Worm (Caenorhabditis elegans) whole organism, L1 larva: ENCODE measurements around the gene chmp-7.

ENCODE experiments used
- C04F5.9 ChIP-seq: sonication (generic microtip); optimal IDR thresholded peaks from 2 replicates; lab custom pipeline; 2016; ENCODE audit warnings: missing genetic modification characterization, missing compliant biosample characterization
- C16A3.4 ChIP-seq: fragments of 150-350 bp; optimal IDR thresholded peaks from 2 replicates; lab custom pipeline; 2014; ENCODE audit warnings: missing biosample characterization, missing genetic modification characterization
- C34B4.2 ChIP-seq: sonication (generic microtip); optimal IDR thresholded peaks from 2 replicates; lab custom pipeline; 2017; ENCODE audit warnings: mild to moderate bottlenecking, missing genetic modification characterization, missing compliant biosample characterization
- Y116A8C.19 ChIP-seq: sonication (generic microtip); optimal IDR thresholded peaks from 2 replicates; lab custom pipeline; 2016; ENCODE audit warnings: missing compliant biosample characterization, missing genetic modification characterization, borderline replicate concordance
- alr-1 ChIP-seq: fragments of 200-800 bp; sonication (Bioruptor generic); optimal IDR thresholded peaks from 2 replicates; lab custom pipeline; 2018; ENCODE audit warnings: borderline replicate concordance, mild to moderate bottlenecking, missing genetic modification characterization, missing compliant biosample characterization
- aly-2 ChIP-seq: fragments of 150-350 bp; optimal IDR thresholded peaks from 2 replicates; lab custom pipeline; 2014; ENCODE audit warnings: missing biosample characterization, missing genetic modification characterization
- ama-1 ChIP-seq: fragments of 150-350 bp; optimal IDR thresholded peaks from 2 replicates; lab custom pipeline; 2014
- ceh-82 ChIP-seq, 3 experiments: fragments of 150-350 bp in 1 of 3; sonication (generic microtip) in 2 of 3; optimal IDR thresholded peaks; 2 replicates each; lab custom pipeline; 2014 to 2017; ENCODE audit warnings: missing biosample characterization in 3 of 3, missing genetic modification characterization in 3 of 3
- ceh-88 ChIP-seq: fragments of 200-800 bp; sonication (Bioruptor generic); IDR thresholded peaks from 2 replicates; pipeline ENCODE4 v1.3.6; 2022; ENCODE audit warnings: missing genetic modification characterization, missing compliant biosample characterization
- efl-1 ChIP-seq, 4 experiments: fragments of 150-350 bp; optimal IDR thresholded peaks in 3 of 4; peaks in 1 of 4; 1 replicate in 1 of 4; 2 replicates in 3 of 4; lab custom pipeline; 2014; ENCODE audit warnings: missing biosample characterization in 2 of 4, missing genetic modification characterization in 2 of 4, missing genetic modification reagents in 2 of 4
- efl-3 ChIP-seq: fragments of 200-800 bp; sonication (Bioruptor generic); optimal IDR thresholded peaks from 2 replicates; lab custom pipeline; 2018; ENCODE audit warnings: mild to moderate bottlenecking, missing genetic modification characterization, missing compliant biosample characterization
- egl-27 ChIP-seq, 2 experiments: fragments of 150-350 bp in 1 of 2; sonication (generic microtip); optimal IDR thresholded peaks; 3 replicates each; lab custom pipeline; 2017 to 2018; ENCODE audit warnings: missing biosample characterization in 2 of 2, missing genetic modification characterization in 2 of 2, missing genetic modification reagents in 2 of 2
- elt-2 ChIP-seq: sonication (generic microtip); optimal IDR thresholded peaks from 2 replicates; lab custom pipeline; 2016; ENCODE audit warnings: missing genetic modification characterization, mild to moderate bottlenecking, inconsistent platforms, missing compliant biosample characterization, missing genetic modification reagents
- elt-3 ChIP-seq, 6 experiments: fragments of 150-350 bp in 1 of 6; sonication (generic microtip); optimal IDR thresholded peaks; 2 replicates each; lab custom pipeline; 2017 to 2018; ENCODE audit warnings: missing biosample characterization in 6 of 6, missing genetic modification characterization in 6 of 6, inconsistent platforms in 1 of 6
- ets-5 ChIP-seq: fragments of 200-800 bp; sonication (Bioruptor generic); IDR thresholded peaks from 2 replicates; pipeline ENCODE4 v1.3.6; 2022; ENCODE audit warnings: missing genetic modification characterization, missing compliant biosample characterization
- fkh-4 ChIP-seq: sonication (generic microtip); optimal IDR thresholded peaks from 2 replicates; lab custom pipeline; 2016; ENCODE audit warnings: missing compliant biosample characterization, missing genetic modification characterization, borderline replicate concordance
- fkh-8 ChIP-seq: sonication (generic microtip); optimal IDR thresholded peaks from 2 replicates; lab custom pipeline; 2016; ENCODE audit warnings: mild to moderate bottlenecking, missing genetic modification characterization, missing compliant biosample characterization
- fos-1 ChIP-seq: fragments of 150-350 bp; optimal IDR thresholded peaks from 2 replicates; lab custom pipeline; 2014; ENCODE audit warnings: missing biosample characterization, missing genetic modification characterization
- hlh-4 ChIP-seq: sonication (generic microtip); optimal IDR thresholded peaks from 2 replicates; lab custom pipeline; 2016; ENCODE audit warnings: mild to moderate bottlenecking, missing genetic modification characterization, missing compliant biosample characterization
- irx-1 ChIP-seq: sonication (generic microtip); optimal IDR thresholded peaks from 2 replicates; lab custom pipeline; 2016; ENCODE audit warnings: missing genetic modification characterization, missing compliant biosample characterization
- lin-14 ChIP-seq: fragments of 200-800 bp; sonication (Bioruptor generic); optimal IDR thresholded peaks from 2 replicates; lab custom pipeline; 2018; ENCODE audit warnings: mild to moderate bottlenecking, missing genetic modification characterization, moderate library complexity, missing compliant biosample characterization
- lir-3 ChIP-seq: sonication (generic microtip); optimal IDR thresholded peaks from 2 replicates; lab custom pipeline; 2016; ENCODE audit warnings: mild to moderate bottlenecking, missing genetic modification characterization, moderate library complexity, missing compliant biosample characterization; ENCODE audit not compliant: poor library complexity
- lsy-2 ChIP-seq, 2 experiments: fragments of 150-350 bp; optimal IDR thresholded peaks; 2 replicates each; lab custom pipeline; 2014; ENCODE audit warnings: missing biosample characterization in 2 of 2, missing genetic modification characterization in 2 of 2
- mab-9 ChIP-seq: fragments of 200-800 bp; sonication (Bioruptor generic); IDR thresholded peaks from 2 replicates; pipeline ENCODE4 v1.3.6; 2022; ENCODE audit warnings: missing genetic modification reagents, missing genetic modification characterization, missing compliant biosample characterization
- mef-2 ChIP-seq: fragments of 150-350 bp; optimal IDR thresholded peaks from 2 replicates; lab custom pipeline; 2014; ENCODE audit warnings: missing biosample characterization, missing genetic modification characterization
- mep-1 ChIP-seq: fragments of 150-350 bp; optimal IDR thresholded peaks from 2 replicates; lab custom pipeline; 2014; ENCODE audit warnings: missing biosample characterization, missing genetic modification characterization
- nhr-11 ChIP-seq: fragments of 150-350 bp; optimal IDR thresholded peaks from 2 replicates; lab custom pipeline; 2014; ENCODE audit warnings: missing biosample characterization, missing genetic modification characterization
- nhr-19 ChIP-seq: fragments of 200-800 bp; sonication (Bioruptor generic); conservative IDR thresholded peaks from 2 replicates; pipeline ENCODE4 v1.3.6; 2022; ENCODE audit warnings: missing genetic modification characterization, missing compliant biosample characterization
- nhr-237 ChIP-seq: fragments of 150-350 bp; optimal IDR thresholded peaks from 2 replicates; lab custom pipeline; 2014; ENCODE audit warnings: missing biosample characterization, missing genetic modification characterization
- nhr-47 ChIP-seq: sonication (generic microtip); optimal IDR thresholded peaks from 2 replicates; lab custom pipeline; 2016; ENCODE audit warnings: mild to moderate bottlenecking, missing genetic modification characterization, moderate library complexity, missing compliant biosample characterization
- nhr-71 ChIP-seq: sonication (generic microtip); optimal IDR thresholded peaks from 2 replicates; lab custom pipeline; 2016; ENCODE audit warnings: mild to moderate bottlenecking, missing genetic modification characterization, moderate library complexity, missing compliant biosample characterization
- nhr-76 ChIP-seq: sonication (generic microtip); optimal IDR thresholded peaks from 2 replicates; lab custom pipeline; 2017; ENCODE audit warnings: missing biosample characterization, missing genetic modification characterization
- nhr-84 ChIP-seq: sonication (generic microtip); optimal IDR thresholded peaks from 2 replicates; lab custom pipeline; 2017; ENCODE audit warnings: missing biosample characterization, missing genetic modification characterization
- nhr-85 ChIP-seq: sonication (generic microtip); peaks from one replicate; lab custom pipeline; 2016; ENCODE audit warnings: missing genetic modification characterization, inconsistent platforms, missing compliant biosample characterization
- nhr-90 ChIP-seq: sonication (generic microtip); optimal IDR thresholded peaks from 2 replicates; lab custom pipeline; 2016; ENCODE audit warnings: mild to moderate bottlenecking, missing genetic modification characterization, missing compliant biosample characterization; ENCODE audit not compliant: poor library complexity
- pag-3 ChIP-seq: sonication (generic microtip); optimal IDR thresholded peaks from 2 replicates; lab custom pipeline; 2017; ENCODE audit warnings: missing genetic modification characterization, mild to moderate bottlenecking, missing compliant biosample characterization, antibody characterized with exemption, borderline replicate concordance; ENCODE audit not compliant: insufficient read depth
- pqm-1 ChIP-seq: sonication (generic microtip); optimal IDR thresholded peaks from 3 replicates; lab custom pipeline; 2017; ENCODE audit warnings: missing biosample characterization, missing genetic modification characterization
- skn-1 ChIP-seq: fragments of 150-350 bp; optimal IDR thresholded peaks from 2 replicates; lab custom pipeline; 2014; ENCODE audit warnings: missing biosample characterization, missing genetic modification characterization
- snpc-4 ChIP-seq: fragments of 150-350 bp; optimal IDR thresholded peaks from 2 replicates; lab custom pipeline; 2014; ENCODE audit warnings: missing biosample characterization, missing genetic modification characterization
- sox-4 ChIP-seq: sonication (generic microtip); optimal IDR thresholded peaks from 2 replicates; lab custom pipeline; 2016; ENCODE audit warnings: missing genetic modification characterization, missing compliant biosample characterization
- sptf-1 ChIP-seq: fragments of 150-350 bp; optimal IDR thresholded peaks from 2 replicates; lab custom pipeline; 2014; ENCODE audit warnings: missing biosample characterization, missing genetic modification characterization
- sup-37 ChIP-seq: fragments of 200-800 bp; sonication (Bioruptor generic); optimal IDR thresholded peaks from 2 replicates; lab custom pipeline; 2018; ENCODE audit warnings: mild to moderate bottlenecking, missing genetic modification characterization, missing compliant biosample characterization
- swsn-7 ChIP-seq: sonication (generic microtip); optimal IDR thresholded peaks from 2 replicates; lab custom pipeline; 2016; ENCODE audit warnings: missing genetic modification characterization, missing compliant biosample characterization
- tbx-2 ChIP-seq: sonication (generic microtip); optimal IDR thresholded peaks from 2 replicates; lab custom pipeline; 2016; ENCODE audit warnings: missing genetic modification characterization, missing compliant biosample characterization
- tlp-1 ChIP-seq: fragments of 150-350 bp; optimal IDR thresholded peaks from 2 replicates; lab custom pipeline; 2014; ENCODE audit warnings: missing biosample characterization, missing genetic modification characterization
- unc-30 ChIP-seq: sonication (generic microtip); optimal IDR thresholded peaks from 2 replicates; lab custom pipeline; 2017; ENCODE audit warnings: missing biosample characterization, missing genetic modification characterization
- unc-62 ChIP-seq: fragments of 150-350 bp; optimal IDR thresholded peaks from 2 replicates; lab custom pipeline; 2014; ENCODE audit warnings: missing biosample characterization, missing genetic modification reagents, missing genetic modification characterization
- unc-86 ChIP-seq: sonication (generic microtip); optimal IDR thresholded peaks from 2 replicates; lab custom pipeline; 2016; ENCODE audit warnings: missing genetic modification characterization, missing compliant biosample characterization
- xbp-1 ChIP-seq: sonication (generic microtip); optimal IDR thresholded peaks from 2 replicates; lab custom pipeline; 2016; ENCODE audit warnings: missing genetic modification characterization, missing compliant biosample characterization
- zip-4 ChIP-seq: fragments of 200-800 bp; sonication (Bioruptor generic); optimal IDR thresholded peaks from 2 replicates; lab custom pipeline; 2018; ENCODE audit warnings: mild to moderate bottlenecking, missing genetic modification characterization, moderate library complexity, missing compliant biosample characterization
- ztf-11 ChIP-seq, 2 experiments: sonication (generic microtip); optimal IDR thresholded peaks; 2 replicates each; lab custom pipeline; 2016 to 2017; ENCODE audit warnings: missing genetic modification characterization in 2 of 2, missing biosample characterization in 1 of 2, missing compliant biosample characterization in 1 of 2
- ztf-4 ChIP-seq: fragments of 150-350 bp; optimal IDR thresholded peaks from 2 replicates; lab custom pipeline; 2014; ENCODE audit warnings: missing biosample characterization, missing genetic modification characterization

Gene chmp-7

ce11 chrII:9009976-9010702, 44.6 kb upstream of the chmp-7 start:
- TF ChIP-seq hlh-4 (no peak), xbp-1 (tag; lab: Kevin White, UChicago) (no peak), pqm-1 (tag; lab: Kevin White, UChicago) (peak; percentile 76), snpc-4 (tag; lab: Kevin White, UChicago) (no peak), egl-27 (tag; optimal IDR thresholded peaks at IDR 0.05; lab: Kevin White, UChicago) (no peak), nhr-19 (GFP tag; lab: Robert Waterston, UW) (no peak), pag-3 (tag; lab: Kevin White, UChicago) (no peak), fkh-8 (peak; percentile 82), lsy-2 (tag; optimal IDR thresholded peaks at IDR 0.05; lab: Kevin White, UChicago) (no peak), ztf-11 (tag; optimal IDR thresholded peaks at IDR 0.05; lab: Kevin White, UChicago) (no peak), fkh-4 (tag; lab: Kevin White, UChicago) (no peak), nhr-47 (tag; lab: Kevin White, UChicago) (peak; percentile 57), mab-9 (GFP tag; lab: Robert Waterston, UW) (no peak), aly-2 (no peak), mep-1 (no peak), ztf-4 (tag; lab: Kevin White, UChicago) (no peak), swsn-7 (tag; lab: Kevin White, UChicago) (no peak), nhr-85 (tag; lab: Kevin White, UChicago) (no peak), nhr-237 (tag; lab: Kevin White, UChicago) (no peak), lin-14 (no peak), alr-1 (tag; lab: Kevin White, UChicago) (no peak), nhr-76 (no peak), C16A3.4 (tag; lab: Kevin White, UChicago) (no peak), tlp-1 (tag; lab: Kevin White, UChicago) (peak; percentile 52), C34B4.2 (tag; lab: Kevin White, UChicago) (no peak), zip-4 (no peak), ceh-82 (tag; optimal IDR thresholded peaks at IDR 0.05; lab: Kevin White, UChicago) (no peak), unc-30 (tag; lab: Kevin White, UChicago) (no peak), efl-3 (GFP tag; lab: Kevin White, UChicago) (no peak), sup-37 (GFP tag; lab: Kevin White, UChicago) (no peak), irx-1 (tag; lab: Kevin White, UChicago) (no peak), nhr-84 (no peak), nhr-71 (peak; percentile 84), ama-1 (lab: Kevin White, UChicago) (no peak), Y116A8C.19 (tag; lab: Kevin White, UChicago) (no peak), mef-2 (tag; lab: Kevin White, UChicago) (no peak), unc-62 (no peak), ceh-88 (no peak), skn-1 (tag; lab: Kevin White, UChicago) (no peak), fos-1 (no peak), sox-4 (peak; percentile 35), sptf-1 (tag; lab: Kevin White, UChicago) (no peak), nhr-11 (no peak), tbx-2 (tag; lab: Kevin White, UChicago) (no peak), nhr-90 (no peak), unc-86 (tag; lab: Kevin White, UChicago) (no peak), efl-1 (optimal IDR thresholded peaks at IDR 0.05; lab: Kevin White, UChicago) (no peak), efl-1 (GFP tag; optimal IDR thresholded peaks at IDR 0.05 in 1 of 2; lab: Kevin White, UChicago) (peak in 1 of 2 experiments; percentile 59), lir-3 (tag; lab: Kevin White, UChicago) (no peak), elt-2 (peak; percentile 88), elt-3 (tag; optimal IDR thresholded peaks at IDR 0.05; lab: Kevin White, UChicago) (no peak), C04F5.9 (tag; lab: Kevin White, UChicago) (no peak), ets-5 (GFP tag; lab: Robert Waterston, UW) (no peak)
